Fruit fly (Drosophila melanogaster) whole organism, embryonic: ENCODE measurements around the gene CG13138.

Experiments used
- Atf-2 ChIP-seq: fragments of 200-800 bp; sonication (Bioruptor generic); optimal IDR thresholded peaks from 2 replicates; lab custom pipeline; 2016; ENCODE audit warnings: missing biosample characterization, missing genetic modification characterization
- Bgb ChIP-seq: fragments of 200-800 bp; sonication (Bioruptor generic); IDR thresholded peaks from 2 replicates; pipeline ENCODE4 v1.3.6; 2022; ENCODE audit warnings: missing biosample characterization, missing genetic modification characterization; ENCODE audit not compliant: partially characterized antibody
- CG10267 ChIP-seq: fragments of 200-800 bp; sonication (Bioruptor generic); optimal IDR thresholded peaks from 2 replicates; lab custom pipeline; 2018; ENCODE audit warnings: missing biosample characterization, mild to moderate bottlenecking, missing genetic modification characterization, moderate library complexity
- CG11093 ChIP-seq: fragments of 200-800 bp; sonication (Bioruptor generic); IDR thresholded peaks from 3 replicates; pipeline ENCODE4 v1.3.6; 2022; ENCODE audit warnings: missing biosample characterization, missing genetic modification characterization
- CG11504 ChIP-seq: fragments of 200-800 bp; sonication (Bioruptor generic); optimal IDR thresholded peaks from 3 replicates; lab custom pipeline; 2019; ENCODE audit warnings: missing biosample characterization, mild to moderate bottlenecking, missing genetic modification characterization, moderate library complexity
- CG12769 ChIP-seq: fragments of 200-800 bp; sonication (Bioruptor generic); optimal IDR thresholded peaks from 2 replicates; lab custom pipeline; 2019; ENCODE audit warnings: missing biosample characterization, mild to moderate bottlenecking, missing genetic modification characterization, moderate library complexity
- CG15514 ChIP-seq: fragments of 200-800 bp; sonication (Bioruptor generic); optimal IDR thresholded peaks from 3 replicates; lab custom pipeline; 2017; ENCODE audit warnings: missing biosample characterization, missing genetic modification characterization, mild to moderate bottlenecking, moderate library complexity, missing genetic modification reagents
- CG16863 ChIP-seq: fragments of 200-800 bp; sonication (Bioruptor generic); optimal IDR thresholded peaks from 3 replicates; lab custom pipeline; 2016; ENCODE audit warnings: missing biosample characterization, missing genetic modification characterization
- CG17829 ChIP-seq: fragments of 200-800 bp; optimal IDR thresholded peaks from 2 replicates; lab custom pipeline; 2019; ENCODE audit warnings: missing biosample characterization, mild to moderate bottlenecking, missing genetic modification characterization, moderate library complexity
- CG18619 ChIP-seq: fragments of 200-800 bp; sonication (Bioruptor generic); optimal IDR thresholded peaks from 3 replicates; lab custom pipeline; 2017; ENCODE audit warnings: missing biosample characterization, mild to moderate bottlenecking, missing genetic modification characterization
- CG3065 ChIP-seq: fragments of 200-800 bp; sonication (Bioruptor generic); optimal IDR thresholded peaks from 2 replicates; lab custom pipeline; 2016; ENCODE audit warnings: missing biosample characterization, missing genetic modification characterization
- CG33213 ChIP-seq: fragments of 200-800 bp; sonication (Bioruptor generic); optimal IDR thresholded peaks from 3 replicates; lab custom pipeline; 2016; ENCODE audit warnings: missing biosample characterization, missing genetic modification characterization
- CG4404 ChIP-seq: fragments of 200-800 bp; sonication (Bioruptor generic); IDR thresholded peaks from 2 replicates; pipeline ENCODE4 v1.3.6; 2022; ENCODE audit warnings: missing biosample characterization, missing genetic modification characterization
- CG6689 ChIP-seq: fragments of 200-800 bp; sonication (Bioruptor generic); IDR thresholded peaks from 2 replicates; pipeline ENCODE4 v1.3.6; 2022; ENCODE audit warnings: missing biosample characterization, missing genetic modification characterization
- CG7839 ChIP-seq: fragments of 200-800 bp; sonication (Bioruptor generic); optimal IDR thresholded peaks from 3 replicates; lab custom pipeline; 2018; ENCODE audit warnings: missing biosample characterization, mild to moderate bottlenecking, missing genetic modification characterization, moderate library complexity
- CG8290 ChIP-seq, 3 experiments: fragments of 200-800 bp; sonication (Bioruptor generic); optimal IDR thresholded peaks; 2 replicates each; lab custom pipeline; 2016 to 2019; ENCODE audit warnings: missing biosample characterization in 3 of 3, missing genetic modification characterization in 3 of 3, mild to moderate bottlenecking in 2 of 3, moderate library complexity in 1 of 3
- CG8924 ChIP-seq: fragments of 200-800 bp; optimal IDR thresholded peaks from 3 replicates; lab custom pipeline; 2019; ENCODE audit warnings: missing biosample characterization, mild to moderate bottlenecking, missing genetic modification characterization, moderate library complexity
- CG9609 ChIP-seq: fragments of 200-800 bp; sonication (Bioruptor generic); optimal IDR thresholded peaks from 3 replicates; lab custom pipeline; 2016; ENCODE audit warnings: missing biosample characterization, missing genetic modification characterization
- CG9876 ChIP-seq: fragments of 200-800 bp; sonication (Bioruptor generic); optimal IDR thresholded peaks from 2 replicates; lab custom pipeline; 2016; ENCODE audit warnings: missing biosample characterization, missing genetic modification characterization
- Camta ChIP-seq: fragments of 200-800 bp; sonication (Bioruptor generic); optimal IDR thresholded peaks from 2 replicates; lab custom pipeline; 2016; ENCODE audit warnings: missing biosample characterization, missing genetic modification characterization
- Deaf1 ChIP-seq: fragments of 200-800 bp; optimal IDR thresholded peaks from 3 replicates; lab custom pipeline; 2019; ENCODE audit warnings: missing biosample characterization, mild to moderate bottlenecking, missing genetic modification characterization, moderate library complexity
- Dref ChIP-seq: fragments of 200-800 bp; sonication (Bioruptor generic); IDR thresholded peaks from 2 replicates; pipeline ENCODE4 v1.3.6; 2022; ENCODE audit warnings: missing biosample characterization, missing genetic modification characterization
- MBD-R2 ChIP-seq: fragments of 200-800 bp; sonication (Bioruptor generic); IDR thresholded peaks from 2 replicates; pipeline ENCODE4 v1.3.6; 2022; ENCODE audit warnings: missing biosample characterization, missing genetic modification characterization
- Scr ChIP-seq: fragments of 200-800 bp; sonication (Bioruptor generic); IDR thresholded peaks from 2 replicates; pipeline ENCODE4 v1.3.6; 2022; ENCODE audit warnings: missing biosample characterization, missing genetic modification characterization; ENCODE audit not compliant: partially characterized antibody
- Sin3A ChIP-seq: fragments of >200 bp; optimal IDR thresholded peaks from 2 replicates; lab custom pipeline; 2018
- Sry-δ ChIP-seq: fragments of 200-800 bp; sonication (Bioruptor generic); optimal IDR thresholded peaks from 2 replicates; lab custom pipeline; 2016; ENCODE audit warnings: missing biosample characterization, missing genetic modification characterization
- chif ChIP-seq, 2 experiments: fragments of 200-800 bp; sonication (Bioruptor generic); optimal IDR thresholded peaks; 3 replicates each; lab custom pipeline; 2016; ENCODE audit warnings: missing biosample characterization in 2 of 2, missing genetic modification characterization in 2 of 2
- corto ChIP-seq: fragments of 200-800 bp; sonication (Bioruptor generic); optimal IDR thresholded peaks from 2 replicates; lab custom pipeline; 2016; ENCODE audit warnings: missing biosample characterization, mild to moderate bottlenecking, missing genetic modification characterization, moderate library complexity
- ems ChIP-seq: fragments of 200-800 bp; sonication (Bioruptor generic); optimal IDR thresholded peaks from 3 replicates; lab custom pipeline; 2016; ENCODE audit warnings: missing biosample characterization, missing genetic modification characterization
- fd102C ChIP-seq: fragments of 200-800 bp; sonication (Bioruptor generic); optimal IDR thresholded peaks from 2 replicates; lab custom pipeline; 2018; ENCODE audit warnings: missing biosample characterization, mild to moderate bottlenecking, missing genetic modification characterization, moderate library complexity
- fd64A ChIP-seq: fragments of 200-800 bp; sonication (Bioruptor generic); optimal IDR thresholded peaks from 3 replicates; lab custom pipeline; 2018; ENCODE audit warnings: missing biosample characterization, mild to moderate bottlenecking, missing genetic modification characterization
- hkb ChIP-seq, 2 experiments: fragments of 200-800 bp in 1 of 2; fragments of >200 bp in 1 of 2; sonication (Bioruptor generic) in 1 of 2; IDR thresholded peaks in 1 of 2; optimal IDR thresholded peaks in 1 of 2; 2 replicates each; pipeline versions ENCODE4 v1.3.6 to Lab custom; 2017 to 2022; ENCODE audit warnings: missing biosample characterization in 1 of 2, missing genetic modification characterization in 1 of 2
- jumu ChIP-seq: fragments of 200-800 bp; sonication (Bioruptor generic); optimal IDR thresholded peaks from 3 replicates; lab custom pipeline; 2016; ENCODE audit warnings: missing biosample characterization, missing genetic modification characterization
- kay ChIP-seq: fragments of 200-800 bp; sonication (Bioruptor generic); optimal IDR thresholded peaks from 2 replicates; lab custom pipeline; 2016; ENCODE audit warnings: missing biosample characterization, missing genetic modification characterization
- kni ChIP-seq: fragments of 200-800 bp; sonication (Bioruptor generic); optimal IDR thresholded peaks from 3 replicates; lab custom pipeline; 2017; ENCODE audit warnings: mild to moderate bottlenecking, missing biosample characterization, missing genetic modification reagents, missing genetic modification characterization
- nerfin-1 ChIP-seq: fragments of 200-800 bp; sonication (Bioruptor generic); optimal IDR thresholded peaks from 3 replicates; lab custom pipeline; 2019; ENCODE audit warnings: missing biosample characterization, mild to moderate bottlenecking, missing genetic modification characterization, moderate library complexity
- nerfin-2 ChIP-seq: fragments of 200-800 bp; sonication (Bioruptor generic); IDR thresholded peaks from 2 replicates; pipeline ENCODE4 v1.3.6; 2022; ENCODE audit warnings: missing biosample characterization, missing genetic modification characterization; ENCODE audit not compliant: partially characterized antibody
- onecut ChIP-seq: fragments of 200-800 bp; sonication (Bioruptor generic); IDR thresholded peaks from 2 replicates; pipeline ENCODE4 v1.3.6; 2022; ENCODE audit warnings: missing biosample characterization, missing genetic modification characterization
- pros ChIP-seq: fragments of 200-800 bp; sonication (Bioruptor generic); optimal IDR thresholded peaks from 3 replicates; lab custom pipeline; 2019; ENCODE audit warnings: missing biosample characterization, mild to moderate bottlenecking, missing genetic modification characterization, moderate library complexity
- ranshi ChIP-seq: fragments of 200-800 bp; sonication (Bioruptor generic); IDR thresholded peaks from 2 replicates; pipeline ENCODE4 v1.3.6; 2022; ENCODE audit warnings: missing biosample characterization, missing genetic modification characterization
- stwl ChIP-seq: fragments of 200-800 bp; sonication (Bioruptor generic); optimal IDR thresholded peaks from 3 replicates; lab custom pipeline; 2018; ENCODE audit warnings: missing biosample characterization, mild to moderate bottlenecking, missing genetic modification characterization, moderate library complexity
- tll ChIP-seq, 2 experiments: fragments of 200-800 bp in 1 of 2; fragments of >200 bp in 1 of 2; sonication (Bioruptor generic) in 1 of 2; optimal IDR thresholded peaks; 2 replicates each; lab custom pipeline; 2017 to 2019; ENCODE audit warnings: missing biosample characterization in 2 of 2, missing genetic modification characterization in 2 of 2, mild to moderate bottlenecking in 1 of 2, moderate library complexity in 1 of 2
- trem ChIP-seq: fragments of 200-800 bp; optimal IDR thresholded peaks from 3 replicates; lab custom pipeline; 2019; ENCODE audit warnings: missing biosample characterization, mild to moderate bottlenecking, missing genetic modification characterization, moderate library complexity
- unc-4 ChIP-seq: fragments of 200-800 bp; sonication (Bioruptor generic); IDR thresholded peaks from 2 replicates; pipeline ENCODE4 v1.3.6; 2022; ENCODE audit warnings: missing biosample characterization, missing genetic modification characterization; ENCODE audit not compliant: partially characterized antibody
- unpg ChIP-seq: fragments of 200-800 bp; sonication (Bioruptor generic); optimal IDR thresholded peaks from 3 replicates; lab custom pipeline; 2018; ENCODE audit warnings: missing biosample characterization, mild to moderate bottlenecking, missing genetic modification characterization, moderate library complexity
- vnd ChIP-seq: fragments of 200-800 bp; sonication (Bioruptor generic); IDR thresholded peaks from 3 replicates; pipeline ENCODE4 v1.3.6; 2022; ENCODE audit warnings: missing biosample characterization, missing genetic modification characterization; ENCODE audit not compliant: partially characterized antibody
- yki ChIP-seq: fragments of >200 bp; optimal IDR thresholded peaks from 3 replicates; lab custom pipeline; 2018
- zen ChIP-seq: fragments of 200-800 bp; sonication (Bioruptor generic); optimal IDR thresholded peaks from 3 replicates; lab custom pipeline; 2018; ENCODE audit warnings: missing biosample characterization, mild to moderate bottlenecking, missing genetic modification characterization, moderate library complexity

Gene CG13138

dm6 chr2L:10251592-10251991 is 50.2 kb downstream of the CG13138 start, which contains the start of gene Ror (continued):
- no peak for TF ChIP-seq CG3065 (GFP tag; lab: Kevin White, UChicago)
- no peak for TF ChIP-seq fd64A
- no peak for TF ChIP-seq Camta (GFP tag; lab: Kevin White, UChicago)
- no peak for TF ChIP-seq CG11093
- TF ChIP-seq chif (GFP tag; optimal IDR thresholded peaks at IDR 0.05; lab: Kevin White, UChicago), result no peak
- no peak for TF ChIP-seq pros (GFP tag; lab: Kevin White, UChicago)
- no peak for TF ChIP-seq CG15514 (GFP tag; lab: Kevin White, UChicago)
- no peak for TF ChIP-seq fd102C (GFP tag; lab: Kevin White, UChicago)
- no peak for TF ChIP-seq CG7839 (tag; lab: Kevin White, UChicago)
- peak; percentile 47; the same call in 1 of the 2 replicates for TF ChIP-seq unc-4 (GFP tag; lab: Robert Waterston, UW)
- no peak for TF ChIP-seq CG9876 (GFP tag; lab: Kevin White, UChicago)
- TF ChIP-seq CG18619 (GFP tag; lab: Kevin White, UChicago), result no peak
- TF ChIP-seq ranshi (GFP tag; lab: Robert Waterston, UW), result no peak
- no peak for TF ChIP-seq CG10267 (tag; lab: Kevin White, UChicago)
- no peak for TF ChIP-seq CG33213 (GFP tag; lab: Kevin White, UChicago)
- TF ChIP-seq unpg (GFP tag; lab: Kevin White, UChicago), result no peak
- no peak for TF ChIP-seq CG16863 (GFP tag; lab: Kevin White, UChicago)
- no peak for TF ChIP-seq trem (tag; lab: Kevin White, UChicago)
- TF ChIP-seq CG4404 (GFP tag; lab: Robert Waterston, UW), result no peak
- TF ChIP-seq CG11504 (tag; lab: Kevin White, UChicago), result no peak
- TF ChIP-seq Scr, result peak; percentile 47; the same call in 1 of the 2 replicates
- TF ChIP-seq yki (lab: Kevin White, UChicago), result no peak
- TF ChIP-seq CG12769 (tag; lab: Kevin White, UChicago), result no peak

- TF ChIP-seq CG8924 (peak; percentile 73), Sin3A (lab: Kevin White, UChicago) (peak; percentile 19), kay (peak; percentile 34), onecut (GFP tag; lab: Robert Waterston, UW) (peak; percentile 31; the same call in 1 of the 2 replicates), Sry-δ (GFP tag; lab: Kevin White, UChicago) (peak; percentile 87), CG10267 (tag; lab: Kevin White, UChicago) (peak; percentile 45), nerfin-2 (GFP tag; lab: Robert Waterston, UW) (no peak), trem (tag; lab: Kevin White, UChicago) (peak; percentile 82), CG9609 (GFP tag; lab: Kevin White, UChicago) (no peak), zen (peak; percentile 67), tll (GFP tag; optimal IDR thresholded peaks at IDR 0.05; lab: Kevin White, UChicago) (peak in 1 of 2 experiments; percentile 53), MBD-R2 (peak; percentile 65), CG8290 (GFP tag; optimal IDR thresholded peaks at IDR 0.05; lab: Kevin White, UChicago) (peak; percentile 55), CG8290 (tag; optimal IDR thresholded peaks at IDR 0.05; lab: Kevin White, UChicago) (no peak), jumu (GFP tag; lab: Kevin White, UChicago) (no peak), Bgb (GFP tag; lab: Robert Waterston, UW) (peak; percentile 34; the same call in 1 of the 2 replicates), kni (GFP tag; lab: Kevin White, UChicago) (no peak), Atf-2 (GFP tag; lab: Kevin White, UChicago) (no peak), ems (GFP tag; lab: Kevin White, UChicago) (no peak), stwl (tag; lab: Kevin White, UChicago) (peak; percentile 75), hkb (optimal IDR thresholded peaks at IDR 0.05; lab: Kevin White, UChicago) (no peak), hkb (GFP tag; IDR thresholded peaks at IDR 0.05; lab: Robert Waterston, UW) (no peak), CG17829 (tag; lab: Kevin White, UChicago) (peak; percentile 38), vnd (peak; percentile 39; the same call in 1 of the 3 replicates), Deaf1 (tag; lab: Kevin White, UChicago) (no peak), CG6689 (GFP tag; lab: Robert Waterston, UW) (no peak), Scr (peak; percentile 67), Dref (peak; percentile 71), corto (GFP tag; lab: Kevin White, UChicago) (no peak), nerfin-1 (tag; lab: Kevin White, UChicago) (peak; percentile 38)
Observed at dm6 chr2L:10250441-10250847, 51.4 kb downstream of the CG13138 start, which contains the start of the genes bsk and CG31717. Gene bsk (minus strand): TSS chr2L:10250501. Gene CG31717 (plus strand): TSS chr2L:10250737.
